Fruit fly (Drosophila melanogaster): ENCODE measurements around the gene NijA.
A peak's percentile ranks its signal among the peaks of the same experiment; 100 is the strongest.

The NijA gene

DNA sequence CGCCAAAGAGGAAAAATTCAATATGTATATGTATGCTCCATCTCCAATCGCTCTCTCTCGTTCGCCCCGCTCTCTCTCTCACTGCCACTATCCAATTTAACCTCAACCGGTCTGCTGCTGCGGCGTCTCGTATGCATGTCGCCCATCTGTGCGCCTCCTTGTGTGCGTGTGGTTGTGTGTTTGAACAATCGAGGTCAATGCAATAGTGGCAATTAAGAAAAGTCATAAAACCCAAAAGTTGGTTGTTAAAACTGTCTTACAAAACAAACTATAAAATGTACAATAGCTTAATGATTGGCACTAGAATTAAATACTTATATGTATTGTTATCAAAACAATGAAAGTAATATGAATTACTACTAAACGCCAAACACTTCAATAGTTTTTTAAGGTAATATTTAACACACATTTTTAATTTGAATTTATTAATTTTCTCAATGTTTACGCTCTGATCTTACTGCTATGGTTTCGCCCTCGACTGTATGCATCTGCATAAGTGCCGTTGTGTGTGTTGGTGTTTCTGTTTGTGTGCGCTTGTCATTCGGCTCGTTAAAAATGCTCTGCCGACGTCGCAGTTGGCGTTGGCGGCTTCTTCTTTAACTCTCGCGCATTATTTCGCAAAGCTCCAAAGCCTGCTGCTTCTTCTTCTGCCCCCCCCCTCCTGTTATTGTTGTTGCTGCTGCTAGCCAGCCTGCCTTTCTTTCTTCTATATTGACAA lies 31.1 kb downstream of the NijA start (continued):
- TF ChIP-seq Vsx1 (GFP tag; optimal IDR thresholded peaks at IDR 0.05), result peak; percentile 96
- peak; percentile 94 for TF ChIP-seq esg (GFP tag; conservative IDR thresholded peaks at IDR 0.05)
- peak; percentile 89 for TF ChIP-seq peb (GFP tag; IDR thresholded peaks at IDR 0.05)
- TF ChIP-seq jing (GFP tag; optimal IDR thresholded peaks at IDR 0.05), result peak; percentile 89
- TF ChIP-seq ttk (GFP tag; IDR thresholded peaks at IDR 0.05), result peak; percentile 93
- peak; percentile 67 for TF ChIP-seq NK7.1 (GFP tag; optimal IDR thresholded peaks at IDR 0.05)
- TF ChIP-seq Taf1 (GFP tag; IDR thresholded peaks at IDR 0.05), result peak; percentile 85
- TF ChIP-seq CG18262 (tag; optimal IDR thresholded peaks at IDR 0.05), result peak; percentile 100
- peak; percentile 97 for TF ChIP-seq CG3281 (GFP tag; optimal IDR thresholded peaks at IDR 0.05)
- peak; percentile 84 for TF ChIP-seq schlank (tag; optimal IDR thresholded peaks at IDR 0.05)
- peak; percentile 98 for TF ChIP-seq CG15269 (tag; optimal IDR thresholded peaks at IDR 0.05)
- TF ChIP-seq HLH3B (GFP tag; IDR thresholded peaks at IDR 0.05), result peak; percentile 92
- TF ChIP-seq pan (optimal IDR thresholded peaks at IDR 0.05), result no peak
- TF ChIP-seq pan (GFP tag; optimal IDR thresholded peaks at IDR 0.05 in 1 of 2, IDR thresholded peaks at IDR 0.05 in 1 of 2), result peak in 1 of 2 experiments; percentile 95
- peak; percentile 92 for TF ChIP-seq Atf6 (GFP tag; IDR thresholded peaks at IDR 0.05)
- peak; percentile 88 for TF ChIP-seq CG2120 (GFP tag; optimal IDR thresholded peaks at IDR 0.05)
- TF ChIP-seq CG8281 (tag; optimal IDR thresholded peaks at IDR 0.05), result peak; percentile 90
- TF ChIP-seq da (GFP tag; optimal IDR thresholded peaks at IDR 0.05), result peak; percentile 52
- TF ChIP-seq Bdp1 (GFP tag; optimal IDR thresholded peaks at IDR 0.05), result peak; percentile 72
- peak; percentile 89; the same call in 1 of the 2 replicates for TF ChIP-seq CG10366 (GFP tag; IDR thresholded peaks at IDR 0.05)
- TF ChIP-seq CG11695 (GFP tag; IDR thresholded peaks at IDR 0.05), result peak; percentile 97
- peak; percentile 95 for TF ChIP-seq CG18476 (GFP tag; optimal IDR thresholded peaks at IDR 0.05)
- peak; percentile 99 for TF ChIP-seq odd (GFP tag; optimal IDR thresholded peaks at IDR 0.05)
- peak; percentile 54 for TF ChIP-seq luna (GFP tag; optimal IDR thresholded peaks at IDR 0.05)
- TF ChIP-seq CG15073 (GFP tag; optimal IDR thresholded peaks at IDR 0.05), result peak; percentile 79
- TF ChIP-seq Sox100B (GFP tag; optimal IDR thresholded peaks at IDR 0.05), result peak; percentile 99
- peak; percentile 59; the same call in 1 of the 2 replicates for TF ChIP-seq gt (GFP tag; IDR thresholded peaks at IDR 0.05)
- peak; percentile 94 for TF ChIP-seq CG12071 (GFP tag; optimal IDR thresholded peaks at IDR 0.05)
- TF ChIP-seq p53 (GFP tag; optimal IDR thresholded peaks at IDR 0.05), result peak; percentile 74
- peak; percentile 94 for TF ChIP-seq Fer2 (tag; optimal IDR thresholded peaks at IDR 0.05)
- TF ChIP-seq CG2712 (tag; optimal IDR thresholded peaks at IDR 0.05), result peak; percentile 99
- peak; percentile 84 for TF ChIP-seq Oaz (GFP tag; IDR thresholded peaks at IDR 0.05)
- TF ChIP-seq CG32532 (GFP tag; IDR thresholded peaks at IDR 0.05), result peak; percentile 91
- peak; percentile 96 for TF ChIP-seq CG9437 (GFP tag; optimal IDR thresholded peaks at IDR 0.05)
- peak; percentile 98 for TF ChIP-seq CG11504 (tag; optimal IDR thresholded peaks at IDR 0.05)
- peak; percentile 81 for TF ChIP-seq dati (GFP tag; IDR thresholded peaks at IDR 0.05)
- peak in 1 of 2 experiments; percentile 96 for TF ChIP-seq Hr78 (GFP tag; optimal IDR thresholded peaks at IDR 0.05)
- peak; percentile 92 for TF ChIP-seq sisA (GFP tag; IDR thresholded peaks at IDR 0.05)
- TF ChIP-seq CG14710 (tag; optimal IDR thresholded peaks at IDR 0.05), result peak; percentile 98
- peak; percentile 93 for TF ChIP-seq CG32767 (GFP tag; IDR thresholded peaks at IDR 0.05)
- TF ChIP-seq CG31388 (GFP tag; optimal IDR thresholded peaks at IDR 0.05), result peak; percentile 68
- peak; percentile 89 for TF ChIP-seq CG34422 (GFP tag; IDR thresholded peaks at IDR 0.05)
- TF ChIP-seq scrt (GFP tag; optimal IDR thresholded peaks at IDR 0.05), result peak; percentile 95
